Worm (Caenorhabditis elegans) whole organism, L4 larva: ENCODE measurements around the gene F22F4.5.

ENCODE experiments used
- F10B5.3 ChIP-seq: sonication (generic microtip); optimal IDR thresholded peaks from 2 replicates; lab custom pipeline; 2016; ENCODE audit warnings: mild to moderate bottlenecking, missing genetic modification characterization, missing compliant biosample characterization
- F49E8.2 ChIP-seq: sonication (generic microtip); optimal IDR thresholded peaks from 2 replicates; lab custom pipeline; 2016; ENCODE audit warnings: missing compliant biosample characterization, mild to moderate bottlenecking, missing genetic modification characterization, borderline replicate concordance
- R02D3.7 ChIP-seq: fragments of 150-350 bp; sonication (generic microtip); optimal IDR thresholded peaks from 3 replicates; lab custom pipeline; 2014; ENCODE audit warnings: missing biosample characterization, missing genetic modification characterization
- Y75B8A.6 ChIP-seq: fragments of 200-800 bp; sonication (Bioruptor generic); IDR thresholded peaks from 2 replicates; pipeline ENCODE4 v1.3.6; 2022; ENCODE audit warnings: missing genetic modification reagents, missing genetic modification characterization, missing compliant biosample characterization
- ZK337.2 ChIP-seq: fragments of 200-800 bp; sonication (Bioruptor generic); IDR thresholded peaks from 2 replicates; pipeline ENCODE4 v1.3.6; 2022; ENCODE audit warnings: missing genetic modification reagents, missing genetic modification characterization, missing compliant biosample characterization
- aha-1 ChIP-seq: fragments of 150-350 bp; peaks from one replicate; lab custom pipeline; 2014; ENCODE audit warnings: missing biosample characterization, missing genetic modification characterization
- aly-2 ChIP-seq: sonication (generic microtip); optimal IDR thresholded peaks from 2 replicates; lab custom pipeline; 2018; ENCODE audit warnings: missing biosample characterization, missing genetic modification characterization
- ceh-44 ChIP-seq: fragments of 200-800 bp; sonication (Bioruptor generic); IDR thresholded peaks from 2 replicates; pipeline ENCODE4 v1.3.6; 2022; ENCODE audit warnings: missing genetic modification reagents, missing genetic modification characterization, missing compliant biosample characterization
- ces-1 ChIP-seq: fragments of 150-350 bp; sonication (generic microtip); optimal IDR thresholded peaks from 4 replicates; lab custom pipeline; 2014; ENCODE audit warnings: missing biosample characterization, missing genetic modification reagents, missing genetic modification characterization
- ctbp-1 ChIP-seq: fragments of 200-800 bp; sonication (Bioruptor generic); IDR thresholded peaks from 2 replicates; pipeline ENCODE4 v1.3.6; 2022; ENCODE audit warnings: missing genetic modification reagents, missing genetic modification characterization, missing compliant biosample characterization
- daf-8 ChIP-seq: fragments of 200-800 bp; sonication (Bioruptor generic); IDR thresholded peaks from 2 replicates; pipeline ENCODE4 v1.3.6; 2022; ENCODE audit warnings: missing genetic modification characterization, missing compliant biosample characterization
- dmd-9 ChIP-seq: fragments of 200-800 bp; sonication (Bioruptor generic); IDR thresholded peaks from 2 replicates; pipeline ENCODE4 v1.3.6; 2022; ENCODE audit warnings: missing genetic modification reagents, missing genetic modification characterization, missing compliant biosample characterization
- duxl-1 ChIP-seq: sonication (generic microtip); optimal IDR thresholded peaks from 2 replicates; lab custom pipeline; 2016; ENCODE audit warnings: mild to moderate bottlenecking, missing genetic modification characterization, moderate library complexity, missing compliant biosample characterization; ENCODE audit not compliant: poor library complexity
- egl-43 ChIP-seq: fragments of 200-800 bp; sonication (Bioruptor generic); IDR thresholded peaks from 2 replicates; pipeline ENCODE4 v1.3.6; 2022; ENCODE audit warnings: missing genetic modification reagents, missing genetic modification characterization, missing compliant biosample characterization
- fos-1 ChIP-seq: fragments of 150-350 bp; optimal IDR thresholded peaks from 2 replicates; lab custom pipeline; 2014; ENCODE audit warnings: missing biosample characterization, missing genetic modification characterization
- hif-1 ChIP-seq, 2 experiments: sonication (generic microtip); optimal IDR thresholded peaks; 2 replicates each; lab custom pipeline; 2016 to 2017; ENCODE audit warnings: missing compliant biosample characterization in 2 of 2, missing genetic modification characterization in 2 of 2, missing genetic modification reagents in 2 of 2, missing genotype in 2 of 2, mild to moderate bottlenecking in 1 of 2
- jun-1 ChIP-seq: fragments of 150-350 bp; optimal IDR thresholded peaks from 2 replicates; lab custom pipeline; 2014; ENCODE audit warnings: missing biosample characterization, missing genetic modification reagents, missing genetic modification characterization
- lin-13 ChIP-seq: fragments of 150-350 bp; optimal IDR thresholded peaks from 2 replicates; lab custom pipeline; 2014; ENCODE audit warnings: missing biosample characterization, missing genetic modification reagents, missing genetic modification characterization
- madf-5 ChIP-seq, 2 experiments: fragments of 200-800 bp; sonication (Bioruptor generic); IDR thresholded peaks; 2 replicates each; pipeline ENCODE4 v1.3.6; 2022; ENCODE audit warnings: missing compliant biosample characterization in 2 of 2, missing genetic modification characterization in 2 of 2
- madf-9 ChIP-seq: fragments of 200-800 bp; sonication (Bioruptor generic); conservative IDR thresholded peaks from 2 replicates; pipeline ENCODE4 v1.3.6; 2022; ENCODE audit warnings: missing genetic modification reagents, missing genetic modification characterization, missing compliant biosample characterization
- mdt-29 ChIP-seq: fragments of 200-800 bp; sonication (Bioruptor generic); IDR thresholded peaks from 2 replicates; pipeline ENCODE4 v1.3.6; 2022; ENCODE audit warnings: missing genetic modification reagents, missing genetic modification characterization, missing compliant biosample characterization
- mxl-3 ChIP-seq: fragments of 200-800 bp; sonication (Bioruptor generic); optimal IDR thresholded peaks from 2 replicates; lab custom pipeline; 2018; ENCODE audit warnings: mild to moderate bottlenecking, missing genetic modification characterization, missing compliant biosample characterization
- nhr-10 ChIP-seq: fragments of 150-350 bp; optimal IDR thresholded peaks from 2 replicates; lab custom pipeline; 2014; ENCODE audit warnings: missing biosample characterization, missing genetic modification characterization
- nhr-48 ChIP-seq: sonication (generic microtip); optimal IDR thresholded peaks from 2 replicates; lab custom pipeline; 2016; ENCODE audit warnings: mild to moderate bottlenecking, missing genetic modification characterization, missing compliant biosample characterization
- nhr-76 ChIP-seq: fragments of 150-350 bp; optimal IDR thresholded peaks from 2 replicates; lab custom pipeline; 2014; ENCODE audit warnings: missing biosample characterization, missing genetic modification characterization
- php-3 ChIP-seq: fragments of 200-800 bp; sonication (Bioruptor generic); IDR thresholded peaks from 2 replicates; pipeline ENCODE4 v1.3.6; 2022; ENCODE audit warnings: missing genetic modification reagents, missing genetic modification characterization, missing compliant biosample characterization
- rbr-2 ChIP-seq: sonication (generic microtip); optimal IDR thresholded peaks from 2 replicates; lab custom pipeline; 2016; ENCODE audit warnings: missing genotype, missing genetic modification characterization, missing compliant biosample characterization
- saeg-2 ChIP-seq: fragments of 200-800 bp; sonication (Bioruptor generic); IDR thresholded peaks from 2 replicates; pipeline ENCODE4 v1.3.6; 2022; ENCODE audit warnings: missing genetic modification reagents, missing genetic modification characterization, missing compliant biosample characterization
- sdz-12 ChIP-seq: fragments of 200-800 bp; sonication (Bioruptor generic); optimal IDR thresholded peaks from 2 replicates; lab custom pipeline; 2018; ENCODE audit warnings: mild to moderate bottlenecking, missing genetic modification characterization, missing compliant biosample characterization
- set-16 ChIP-seq: fragments of 200-800 bp; sonication (Bioruptor generic); IDR thresholded peaks from 2 replicates; pipeline ENCODE4 v1.3.6; 2022; ENCODE audit warnings: missing genetic modification reagents, missing genetic modification characterization, missing compliant biosample characterization
- snpc-1.2 ChIP-seq: fragments of 200-800 bp; sonication (Bioruptor generic); IDR thresholded peaks from 2 replicates; pipeline ENCODE4 v1.3.6; 2022; ENCODE audit warnings: missing genetic modification reagents, missing genetic modification characterization, missing compliant biosample characterization
- tag-97 ChIP-seq: fragments of 200-800 bp; sonication (Bioruptor generic); IDR thresholded peaks from 2 replicates; pipeline ENCODE4 v1.3.6; 2022; ENCODE audit warnings: missing genetic modification characterization, missing compliant biosample characterization
- unc-130 ChIP-seq: sonication (generic microtip); optimal IDR thresholded peaks from 2 replicates; lab custom pipeline; 2016; ENCODE audit warnings: missing genetic modification reagents, missing genetic modification characterization, missing compliant biosample characterization
- unc-39 ChIP-seq: sonication (generic microtip); optimal IDR thresholded peaks from 2 replicates; lab custom pipeline; 2017; ENCODE audit warnings: missing biosample characterization, missing genetic modification characterization
- unc-62 ChIP-seq, 3 experiments: fragments of 150-350 bp in 1 of 3; sonication (generic microtip); optimal IDR thresholded peaks in 2 of 3; peaks in 1 of 3; 1 replicate in 1 of 3; 2 replicates in 2 of 3; lab custom pipeline; 2014 to 2017; ENCODE audit warnings: missing biosample characterization in 3 of 3, missing genetic modification characterization in 3 of 3, missing genetic modification reagents in 3 of 3, missing genotype in 1 of 3
- zag-1 ChIP-seq: fragments of 150-350 bp; optimal IDR thresholded peaks from 2 replicates; lab custom pipeline; 2014; ENCODE audit warnings: missing biosample characterization, missing genetic modification characterization
- zfp-2 ChIP-seq: sonication (generic microtip); optimal IDR thresholded peaks from 2 replicates; lab custom pipeline; 2016; ENCODE audit warnings: mild to moderate bottlenecking, missing genetic modification characterization, missing compliant biosample characterization
- zip-11 ChIP-seq: fragments of 200-800 bp; sonication (Bioruptor generic); IDR thresholded peaks from 2 replicates; pipeline ENCODE4 v1.3.6; 2022; ENCODE audit warnings: missing genetic modification characterization, missing compliant biosample characterization

Gene F22F4.5

ce11 chrX:6002479-6002878, 9.8 kb upstream of the F22F4.5 start:
- no peak for TF ChIP-seq fos-1 (tag; lab: Kevin White, UChicago)
- TF ChIP-seq unc-62 (GFP tag; optimal IDR thresholded peaks at IDR 0.05 in 1 of 2; lab: Kevin White, UChicago): peak in 1 of 2 experiments; percentile 91
- no peak for TF ChIP-seq unc-62 (tag; optimal IDR thresholded peaks at IDR 0.05; lab: Kevin White, UChicago)

- no peak for TF ChIP-seq snpc-1.2
- TF ChIP-seq unc-62 (GFP tag; optimal IDR thresholded peaks at IDR 0.05 in 1 of 2; lab: Kevin White, UChicago): peak in 1 of 2 experiments; percentile 21
- no peak for TF ChIP-seq unc-62 (tag; optimal IDR thresholded peaks at IDR 0.05; lab: Kevin White, UChicago)
Observed at ce11 chrX:6001432-6001831, 8.8 kb upstream of the F22F4.5 start, which contains the start of gene F22F4.4. F22F4.4 (minus strand) TSS chrX:6001532.

- TF ChIP-seq ces-1 (GFP tag; lab: Kevin White, UChicago) (no peak), unc-130 (GFP tag; lab: Kevin White, UChicago) (no peak), F10B5.3 (tag; lab: Kevin White, UChicago) (no peak), aly-2 (tag; lab: Kevin White, UChicago) (no peak), Y75B8A.6 (GFP tag; lab: Robert Waterston, UW) (no peak), unc-62 (GFP tag; optimal IDR thresholded peaks at IDR 0.05 in 1 of 2; lab: Kevin White, UChicago) (peak in 1 of 2 experiments; percentile 83), unc-62 (tag; optimal IDR thresholded peaks at IDR 0.05; lab: Kevin White, UChicago) (no peak), F49E8.2 (tag; lab: Kevin White, UChicago) (no peak), tag-97 (no peak), aha-1 (tag; lab: Kevin White, UChicago) (peak; percentile 81), nhr-10 (no peak)
Observed at ce11 chrX:5999103-5999554, 6.5 kb upstream of the F22F4.5 start, which contains the start of gene F22F4.9. F22F4.9 (minus strand) TSS chrX:5999504.

ce11 chrX:5995613-5996206, 3.0 kb upstream of the F22F4.5 start, which contains the start of gene inx-3:
inx-3 (plus strand) TSS chrX:5996156.
- no peak for TF ChIP-seq ctbp-1 (GFP tag; lab: Robert Waterston, UW)
- no peak for TF ChIP-seq unc-62 (GFP tag; optimal IDR thresholded peaks at IDR 0.05 in 1 of 2; lab: Kevin White, UChicago)
- no peak for TF ChIP-seq unc-62 (tag; optimal IDR thresholded peaks at IDR 0.05; lab: Kevin White, UChicago)
- TF ChIP-seq R02D3.7 (tag; lab: Kevin White, UChicago): no peak
- no peak for TF ChIP-seq nhr-76 (tag; lab: Kevin White, UChicago)
- no peak for TF ChIP-seq lin-13 (GFP tag; lab: Kevin White, UChicago)
- TF ChIP-seq jun-1 (tag; lab: Kevin White, UChicago): no peak
- peak; percentile 62; the same call in 1 of the 2 replicates for TF ChIP-seq set-16
- no peak for TF ChIP-seq ces-1 (GFP tag; lab: Kevin White, UChicago)
- no peak for TF ChIP-seq rbr-2
- TF ChIP-seq zag-1 (tag; lab: Kevin White, UChicago): no peak
- TF ChIP-seq daf-8 (GFP tag; lab: Robert Waterston, UW): no peak
- TF ChIP-seq egl-43 (GFP tag; lab: Robert Waterston, UW): 0 out of 2 replicates have a peak, but pooled peaks have one; percentile 33
- TF ChIP-seq madf-9 (GFP tag; lab: Robert Waterston, UW): no peak
- TF ChIP-seq madf-5 (GFP tag; IDR thresholded peaks at IDR 0.05; lab: Robert Waterston, UW): no peak
- no peak for TF ChIP-seq unc-39 (tag; lab: Kevin White, UChicago)
- peak; percentile 25 for TF ChIP-seq aha-1 (tag; lab: Kevin White, UChicago)
- TF ChIP-seq saeg-2 (GFP tag; lab: Robert Waterston, UW): no peak
- no peak for TF ChIP-seq hif-1 (tag; optimal IDR thresholded peaks at IDR 0.05; lab: Kevin White, UChicago)
- no peak for TF ChIP-seq sdz-12 (GFP tag; lab: Kevin White, UChicago)

ce11 chrX:5994004-5994403, 1.3 kb upstream of the F22F4.5 start:
- TF ChIP-seq mdt-29 (GFP tag; lab: Robert Waterston, UW) (no peak), dmd-9 (GFP tag; lab: Robert Waterston, UW) (no peak), saeg-2 (GFP tag; lab: Robert Waterston, UW) (no peak), php-3 (GFP tag; lab: Robert Waterston, UW) (no peak), ZK337.2 (GFP tag; lab: Robert Waterston, UW) (no peak), zfp-2 (tag; lab: Kevin White, UChicago) (no peak), mxl-3 (no peak), nhr-10 (no peak), zip-11 (GFP tag; lab: Robert Waterston, UW) (no peak), zag-1 (tag; lab: Kevin White, UChicago) (no peak), nhr-48 (no peak), duxl-1 (tag; lab: Kevin White, UChicago) (no peak), ceh-44 (GFP tag; lab: Robert Waterston, UW) (no peak)
